Fruit fly (Drosophila melanogaster): ENCODE results near the gene Mst84Dd.
A peak's percentile ranks its signal among the peaks of the same experiment; 100 is the strongest.

Mst84Dd gene

dm6 chr3R:7365527-7365926 is 2.0 kb upstream of the Mst84Dd start, which contains the start of the genes Mst84Db and Mst84Da:
Gene Mst84Db (minus strand): TSS chr3R:7365627.
Gene Mst84Da (plus strand): TSS chr3R:7365850.
- TF ChIP-seq dmrt93B (GFP tag; optimal IDR thresholded peaks at IDR 0.05) (no peak), h (GFP tag; optimal IDR thresholded peaks at IDR 0.05) (no peak), usp (GFP tag; optimal IDR thresholded peaks at IDR 0.05) (no peak), lola (GFP tag; optimal IDR thresholded peaks at IDR 0.05) (no peak), Hr78 (GFP tag; optimal IDR thresholded peaks at IDR 0.05) (no peak)

dm6 chr3R:7364573-7364972 is 1.0 kb upstream of the Mst84Dd start, which contains the start of gene Mst84Dc:
Gene Mst84Dc (minus strand): TSS chr3R:7364673.
- TF ChIP-seq Hr83 (GFP tag; optimal IDR thresholded peaks at IDR 0.05; ENCODE audit: poor library complexity, severe bottlenecking) (no peak), CrebA (GFP tag; optimal IDR thresholded peaks at IDR 0.05; ENCODE audit: borderline replicate concordance) (no peak), Myc (optimal IDR thresholded peaks at IDR 0.05) (no peak), woc (GFP tag; optimal IDR thresholded peaks at IDR 0.05) (no peak), Jra (GFP tag; optimal IDR thresholded peaks at IDR 0.05) (no peak), foxo (GFP tag; optimal IDR thresholded peaks at IDR 0.05) (no peak), tai (GFP tag; optimal IDR thresholded peaks at IDR 0.05) (no peak)

dm6 chr3R:7362023-7362422 is 1.6 kb downstream of the Mst84Dd start, which contains the start of gene CG17944:
Gene CG17944 (minus strand): TSS chr3R:7362123.
- TF ChIP-seq rgr (GFP tag; optimal IDR thresholded peaks at IDR 0.05), result no peak
- TF ChIP-seq Dfd (GFP tag; optimal IDR thresholded peaks at IDR 0.05), result no peak
- no peak for TF ChIP-seq N (GFP tag; optimal IDR thresholded peaks at IDR 0.05)
- TF ChIP-seq HLH106 (tag; optimal IDR thresholded peaks at IDR 0.05), result no peak
- TF ChIP-seq Rel (GFP tag; optimal IDR thresholded peaks at IDR 0.05), result no peak
- no peak for TF ChIP-seq Rel (tag; optimal IDR thresholded peaks at IDR 0.05)
- no peak for TF ChIP-seq dl (GFP tag; optimal IDR thresholded peaks at IDR 0.05; ENCODE audit: insufficient read depth in 1 of 2, partially characterized antibody in 2 of 2)

- TF ChIP-seq ey (GFP tag; optimal IDR thresholded peaks at IDR 0.05), result no peak
Observed at dm6 chr3R:7349452-7349851, 14.1 kb downstream of the Mst84Dd start, which contains the start of gene CG43290. Gene CG43290 (minus strand): TSS chr3R:7349552.

dm6 chr3R:7346445-7346844 is 17.1 kb downstream of the Mst84Dd start, which contains the start of gene nxf4:
Gene nxf4 (plus strand): TSS chr3R:7346730.
- TF ChIP-seq tai (GFP tag; optimal IDR thresholded peaks at IDR 0.05), result peak; percentile 53
- no peak for TF ChIP-seq pan (optimal IDR thresholded peaks at IDR 0.05)
- TF ChIP-seq Hnf4 (GFP tag; optimal IDR thresholded peaks at IDR 0.05), result peak; percentile 29
- no peak for TF ChIP-seq Rel (GFP tag; optimal IDR thresholded peaks at IDR 0.05)
- no peak for TF ChIP-seq Rel (tag; optimal IDR thresholded peaks at IDR 0.05)
- TF ChIP-seq h (GFP tag; optimal IDR thresholded peaks at IDR 0.05), result peak; percentile 15
- TF ChIP-seq brk (GFP tag; optimal IDR thresholded peaks at IDR 0.05), result no peak
- TF ChIP-seq Hr83 (GFP tag; optimal IDR thresholded peaks at IDR 0.05; ENCODE audit: poor library complexity, severe bottlenecking), result no peak
- no peak for TF ChIP-seq Hr78 (GFP tag; optimal IDR thresholded peaks at IDR 0.05)
- TF ChIP-seq N (GFP tag; optimal IDR thresholded peaks at IDR 0.05), result no peak
- no peak for TF ChIP-seq woc (GFP tag; optimal IDR thresholded peaks at IDR 0.05)
- TF ChIP-seq Dif (GFP tag; optimal IDR thresholded peaks at IDR 0.05; ENCODE audit: partially characterized antibody), result no peak
- TF ChIP-seq dl (GFP tag; optimal IDR thresholded peaks at IDR 0.05; ENCODE audit: insufficient read depth in 1 of 2, partially characterized antibody in 2 of 2), result no peak
- peak; percentile 28 for TF ChIP-seq HLH106 (tag; optimal IDR thresholded peaks at IDR 0.05)
- TF ChIP-seq lola (GFP tag; optimal IDR thresholded peaks at IDR 0.05), result no peak
- TF ChIP-seq CG32264 (GFP tag; optimal IDR thresholded peaks at IDR 0.05), result no peak
- TF ChIP-seq foxo (GFP tag; optimal IDR thresholded peaks at IDR 0.05), result peak in 1 of 2 experiments; percentile 38
- no peak for TF ChIP-seq Myc (optimal IDR thresholded peaks at IDR 0.05)
- TF ChIP-seq ey (GFP tag; optimal IDR thresholded peaks at IDR 0.05), result no peak
- TF ChIP-seq Sp1 (GFP tag; optimal IDR thresholded peaks at IDR 0.05), result no peak
- no peak for TF ChIP-seq usp (GFP tag; optimal IDR thresholded peaks at IDR 0.05)
- TF ChIP-seq dsf (GFP tag; optimal IDR thresholded peaks at IDR 0.05; ENCODE audit: borderline replicate concordance), result no peak
- TF ChIP-seq sage (GFP tag; optimal IDR thresholded peaks at IDR 0.05), result no peak
- no peak for TF ChIP-seq Mio (GFP tag; optimal IDR thresholded peaks at IDR 0.05)
- TF ChIP-seq GATAd (GFP tag; optimal IDR thresholded peaks at IDR 0.05), result no peak
- peak; percentile 25 for TF ChIP-seq OdsH (GFP tag; optimal IDR thresholded peaks at IDR 0.05)
- no peak for TF ChIP-seq psq (GFP tag; optimal IDR thresholded peaks at IDR 0.05)
- no peak for TF ChIP-seq Jra (GFP tag; optimal IDR thresholded peaks at IDR 0.05)
- TF ChIP-seq CG9705 (GFP tag; optimal IDR thresholded peaks at IDR 0.05), result no peak
- TF ChIP-seq rgr (GFP tag; optimal IDR thresholded peaks at IDR 0.05), result peak; percentile 27
- TF ChIP-seq Vsx2 (GFP tag; optimal IDR thresholded peaks at IDR 0.05; ENCODE audit: partially characterized antibody), result no peak
- TF ChIP-seq dmrt93B (GFP tag; optimal IDR thresholded peaks at IDR 0.05), result no peak
- TF ChIP-seq fru (GFP tag; optimal IDR thresholded peaks at IDR 0.05), result peak; percentile 51
- TF ChIP-seq jim (GFP tag; optimal IDR thresholded peaks at IDR 0.05), result no peak
- no peak for TF ChIP-seq Dfd (GFP tag; optimal IDR thresholded peaks at IDR 0.05)
- TF ChIP-seq CrebA (GFP tag; optimal IDR thresholded peaks at IDR 0.05; ENCODE audit: borderline replicate concordance), result no peak
- TF ChIP-seq sv (GFP tag; optimal IDR thresholded peaks at IDR 0.05), result peak; percentile 75
- TF ChIP-seq br (GFP tag; optimal IDR thresholded peaks at IDR 0.05), result peak; percentile 6
- no peak for TF ChIP-seq Abd-B (GFP tag; optimal IDR thresholded peaks at IDR 0.05)

Data from whole organism, wandering third instar larva.